Fruit fly (Drosophila melanogaster) whole organism, adult: ENCODE data around the gene Rim2.

Source experiments
- CG11617 ChIP-seq: fragments of 200-800 bp; sonication (Bioruptor generic); optimal IDR thresholded peaks from 2 replicates; lab custom pipeline; 2017; ENCODE audit warnings: mild to moderate bottlenecking, missing biosample characterization, missing genetic modification reagents, missing genetic modification characterization
- CG12768 ChIP-seq: fragments of 200-800 bp; sonication (Bioruptor generic); optimal IDR thresholded peaks from 2 replicates; lab custom pipeline; 2017; ENCODE audit warnings: missing biosample characterization, missing genetic modification characterization, mild to moderate bottlenecking, moderate library complexity, missing genetic modification reagents
- CG1620 ChIP-seq: fragments of 200-800 bp; sonication (Bioruptor generic); optimal IDR thresholded peaks from 2 replicates; lab custom pipeline; 2016; ENCODE audit warnings: missing biosample characterization, missing genetic modification characterization
- CG5204 ChIP-seq: fragments of 200-800 bp; sonication (Bioruptor generic); optimal IDR thresholded peaks from 2 replicates; lab custom pipeline; 2016; ENCODE audit warnings: missing biosample characterization, missing genetic modification characterization
- CG7101 ChIP-seq: fragments of 200-800 bp; sonication (Bioruptor generic); optimal IDR thresholded peaks from 2 replicates; lab custom pipeline; 2018; ENCODE audit warnings: missing biosample characterization, mild to moderate bottlenecking, missing genetic modification characterization, moderate library complexity
- Crg-1 ChIP-seq: fragments of 200-800 bp; sonication (Bioruptor generic); optimal IDR thresholded peaks from 2 replicates; lab custom pipeline; 2016; ENCODE audit warnings: missing biosample characterization, missing genetic modification characterization
- Hr96 ChIP-seq: fragments of 200-800 bp; sonication (Bioruptor generic); optimal IDR thresholded peaks from 2 replicates; lab custom pipeline; 2016; ENCODE audit warnings: missing biosample characterization, missing genetic modification characterization
- Mnt ChIP-seq: fragments of 200-800 bp; sonication (Bioruptor generic); optimal IDR thresholded peaks from 2 replicates; lab custom pipeline; 2016; ENCODE audit warnings: missing biosample characterization, mild to moderate bottlenecking, missing genetic modification characterization
- bab1 ChIP-seq: fragments of 200-800 bp; sonication (Bioruptor generic); optimal IDR thresholded peaks from 3 replicates; lab custom pipeline; 2019; ENCODE audit warnings: missing biosample characterization, mild to moderate bottlenecking, missing genetic modification characterization, moderate library complexity
- cnc ChIP-seq, 2 experiments: fragments of >200 bp; optimal IDR thresholded peaks; 2 replicates each; lab custom pipeline; 2017
- pad ChIP-seq: fragments of 200-800 bp; sonication (Bioruptor generic); optimal IDR thresholded peaks from 3 replicates; lab custom pipeline; 2017; ENCODE audit warnings: missing biosample characterization, missing genetic modification characterization, mild to moderate bottlenecking, moderate library complexity, missing genetic modification reagents
- tj ChIP-seq: fragments of 200-800 bp; sonication (Bioruptor generic); optimal IDR thresholded peaks from 3 replicates; lab custom pipeline; 2017; ENCODE audit warnings: missing biosample characterization, mild to moderate bottlenecking, missing genetic modification characterization, moderate library complexity

dm6 chr2L:1738054-1738453 is 13.9 kb upstream of the Rim2 start:
- TF ChIP-seq Crg-1 (GFP tag; lab: Kevin White, UChicago) (no peak), Hr96 (GFP tag; lab: Kevin White, UChicago) (no peak), CG7101 (tag; lab: Kevin White, UChicago) (no peak), Mnt (GFP tag; lab: Kevin White, UChicago) (no peak), CG11617 (no peak), CG5204 (GFP tag; lab: Kevin White, UChicago) (no peak), pad (GFP tag; lab: Kevin White, UChicago) (no peak), CG1620 (GFP tag; lab: Kevin White, UChicago) (no peak), cnc (optimal IDR thresholded peaks at IDR 0.05; lab: Kevin White, UChicago) (no peak), bab1 (GFP tag; lab: Kevin White, UChicago) (no peak), CG12768 (GFP tag; lab: Kevin White, UChicago) (no peak), tj (GFP tag; lab: Kevin White, UChicago) (no peak)
